Worm (Caenorhabditis elegans) whole organism, young adult: Measurements from ENCODE around the gene C13G3.12.
A peak's percentile ranks its signal among the peaks of the same experiment; 100 is the strongest.

Source experiments
- B0261.1 ChIP-seq: sonication (generic microtip); optimal IDR thresholded peaks from 2 replicates; lab custom pipeline; 2016; ENCODE audit warnings: mild to moderate bottlenecking, missing genetic modification characterization, moderate library complexity, missing compliant biosample characterization
- C17E4.6 ChIP-seq: fragments of 200-800 bp; sonication (Bioruptor generic); IDR thresholded peaks from 2 replicates; pipeline ENCODE4 v1.3.6; 2022; ENCODE audit warnings: missing genetic modification reagents, missing genetic modification characterization, missing compliant biosample characterization
- D2030.7 ChIP-seq: fragments of 200-800 bp; sonication (Bioruptor generic); IDR thresholded peaks from 2 replicates; pipeline ENCODE4 v1.3.6; 2022; ENCODE audit warnings: missing genetic modification reagents, missing genetic modification characterization, missing compliant biosample characterization
- F22D6.2 ChIP-seq: sonication (generic microtip); optimal IDR thresholded peaks from 2 replicates; lab custom pipeline; 2016; ENCODE audit warnings: mild to moderate bottlenecking, missing genetic modification characterization, missing compliant biosample characterization
- F23B12.7 ChIP-seq: sonication (generic microtip); optimal IDR thresholded peaks from 2 replicates; lab custom pipeline; 2017; ENCODE audit warnings: missing genetic modification characterization, mild to moderate bottlenecking, missing compliant biosample characterization, antibody characterized with exemption, moderate library complexity; ENCODE audit not compliant: insufficient read depth
- F37B4.10 ChIP-seq: fragments of 200-800 bp; sonication (Bioruptor generic); IDR thresholded peaks from 2 replicates; pipeline ENCODE4 v1.3.6; 2022; ENCODE audit warnings: missing genetic modification characterization, missing compliant biosample characterization
- F49E8.2 ChIP-seq: sonication (generic microtip); optimal IDR thresholded peaks from 3 replicates; lab custom pipeline; 2017; ENCODE audit warnings: missing genetic modification characterization, mild to moderate bottlenecking, missing compliant biosample characterization, antibody characterized with exemption, moderate library complexity; ENCODE audit not compliant: insufficient read depth
- F57A8.1 ChIP-seq: fragments of 200-800 bp; sonication (Bioruptor generic); optimal IDR thresholded peaks from 2 replicates; lab custom pipeline; 2018; ENCODE audit warnings: mild to moderate bottlenecking, missing genetic modification characterization, moderate library complexity, missing compliant biosample characterization
- K11D2.4 ChIP-seq: fragments of 200-800 bp; sonication (Bioruptor generic); IDR thresholded peaks from 2 replicates; pipeline ENCODE4 v1.3.6; 2022; ENCODE audit warnings: missing genetic modification reagents, missing genetic modification characterization, missing compliant biosample characterization
- K12H6.12 ChIP-seq: fragments of 200-800 bp; sonication (Bioruptor generic); optimal IDR thresholded peaks from 2 replicates; lab custom pipeline; 2018; ENCODE audit warnings: mild to moderate bottlenecking, missing genetic modification characterization, missing compliant biosample characterization
- T26A5.8 ChIP-seq: sonication (generic microtip); optimal IDR thresholded peaks from 2 replicates; lab custom pipeline; 2016; ENCODE audit warnings: missing genetic modification characterization, missing compliant biosample characterization
- Y67H2A.10 ChIP-seq: fragments of 200-800 bp; sonication (Bioruptor generic); conservative IDR thresholded peaks from 2 replicates; pipeline ENCODE4 v1.3.6; 2022; ENCODE audit warnings: missing genetic modification reagents, missing genetic modification characterization, missing compliant biosample characterization
- Y79H2A.3 ChIP-seq: fragments of 200-800 bp; sonication (Bioruptor generic); conservative IDR thresholded peaks from 2 replicates; pipeline ENCODE4 v1.3.6; 2022; ENCODE audit warnings: missing genetic modification reagents, missing genetic modification characterization, missing compliant biosample characterization
- akir-1 ChIP-seq: fragments of 200-800 bp; sonication (Bioruptor generic); optimal IDR thresholded peaks from 2 replicates; lab custom pipeline; 2018; ENCODE audit warnings: mild to moderate bottlenecking, missing genetic modification characterization, moderate library complexity, missing compliant biosample characterization
- aptf-2 ChIP-seq: fragments of 200-800 bp; sonication (Bioruptor generic); conservative IDR thresholded peaks from 2 replicates; pipeline ENCODE4 v1.3.6; 2022; ENCODE audit warnings: missing genetic modification reagents, missing genetic modification characterization, missing compliant biosample characterization
- athp-1 ChIP-seq: sonication (generic microtip); optimal IDR thresholded peaks from 2 replicates; lab custom pipeline; 2017; ENCODE audit warnings: mild to moderate bottlenecking, missing genetic modification characterization, missing compliant biosample characterization
- attf-3 ChIP-seq: fragments of 200-800 bp; sonication (Bioruptor generic); conservative IDR thresholded peaks from 2 replicates; pipeline ENCODE4 v1.3.6; 2022; ENCODE audit warnings: missing genetic modification reagents, missing genetic modification characterization, missing compliant biosample characterization
- attf-5 ChIP-seq: fragments of 200-800 bp; sonication (Bioruptor generic); optimal IDR thresholded peaks from 2 replicates; lab custom pipeline; 2018; ENCODE audit warnings: mild to moderate bottlenecking, missing genetic modification characterization, missing compliant biosample characterization
- bed-2 ChIP-seq: fragments of 200-800 bp; sonication (Bioruptor generic); IDR thresholded peaks from 2 replicates; pipeline ENCODE4 v1.3.6; 2022; ENCODE audit warnings: missing genetic modification reagents, missing genetic modification characterization, missing compliant biosample characterization
- ccch-3 ChIP-seq: fragments of 200-800 bp; sonication (Bioruptor generic); optimal IDR thresholded peaks from 2 replicates; lab custom pipeline; 2018; ENCODE audit warnings: mild to moderate bottlenecking, missing genetic modification characterization, missing compliant biosample characterization
- ceh-100 ChIP-seq: fragments of 200-800 bp; sonication (Bioruptor generic); IDR thresholded peaks from 2 replicates; pipeline ENCODE4 v1.3.6; 2022; ENCODE audit warnings: missing genetic modification reagents, missing genetic modification characterization, missing compliant biosample characterization
- ceh-27 ChIP-seq: fragments of 200-800 bp; sonication (Bioruptor generic); optimal IDR thresholded peaks from 2 replicates; lab custom pipeline; 2018; ENCODE audit warnings: mild to moderate bottlenecking, missing genetic modification characterization, moderate library complexity, missing compliant biosample characterization
- ceh-40 ChIP-seq: fragments of 200-800 bp; sonication (Bioruptor generic); IDR thresholded peaks from 2 replicates; pipeline ENCODE4 v1.3.6; 2022; ENCODE audit warnings: missing genetic modification characterization, missing compliant biosample characterization
- ceh-79 ChIP-seq: sonication (generic microtip); optimal IDR thresholded peaks from 2 replicates; lab custom pipeline; 2017; ENCODE audit warnings: mild to moderate bottlenecking, missing genetic modification characterization, missing compliant biosample characterization
- efl-1 ChIP-seq: fragments of 150-350 bp; optimal IDR thresholded peaks from 2 replicates; lab custom pipeline; 2014; ENCODE audit warnings: missing biosample characterization, missing genetic modification reagents, missing genetic modification characterization
- egrh-3 ChIP-seq: fragments of 200-800 bp; sonication (Bioruptor generic); IDR thresholded peaks from 2 replicates; pipeline ENCODE4 v1.3.6; 2022; ENCODE audit warnings: missing genetic modification reagents, missing genetic modification characterization, missing compliant biosample characterization
- ekl-4 ChIP-seq: fragments of 200-800 bp; sonication (Bioruptor generic); IDR thresholded peaks from 2 replicates; pipeline ENCODE4 v1.3.6; 2022; ENCODE audit warnings: missing genetic modification reagents, missing genetic modification characterization, missing compliant biosample characterization
- fkh-3 ChIP-seq: sonication (generic microtip); optimal IDR thresholded peaks from 2 replicates; lab custom pipeline; 2016; ENCODE audit warnings: mild to moderate bottlenecking, missing genetic modification characterization, missing compliant biosample characterization
- hrde-1 ChIP-seq: sonication (generic microtip); optimal IDR thresholded peaks from 2 replicates; lab custom pipeline; 2016; ENCODE audit warnings: missing genetic modification characterization, mild to moderate bottlenecking, missing compliant biosample characterization, moderate library complexity, missing genotype, missing genetic modification reagents, borderline replicate concordance
- let-607 ChIP-seq, 2 experiments: fragments of 200-800 bp in 1 of 2; sonication (Bioruptor generic) in 1 of 2; sonication (generic microtip) in 1 of 2; optimal IDR thresholded peaks; 2 replicates each; lab custom pipeline; 2016 to 2018; ENCODE audit warnings: mild to moderate bottlenecking in 2 of 2, missing compliant biosample characterization in 2 of 2, missing genetic modification characterization in 2 of 2, moderate library complexity in 2 of 2, missing genotype in 1 of 2
- lin-35 ChIP-seq, 3 experiments: fragments of 150-350 bp in 2 of 3; sonication (generic microtip) in 1 of 3; optimal IDR thresholded peaks; 2 replicates each; lab custom pipeline; 2014 to 2018; ENCODE audit warnings: missing biosample characterization in 3 of 3, missing genetic modification characterization in 3 of 3, missing genetic modification reagents in 3 of 3
- lin-40 ChIP-seq: sonication (generic microtip); optimal IDR thresholded peaks from 2 replicates; lab custom pipeline; 2016; ENCODE audit warnings: missing genetic modification characterization, mild to moderate bottlenecking, missing compliant biosample characterization, missing genotype, missing genetic modification reagents
- lir-1 ChIP-seq: fragments of 200-800 bp; sonication (Bioruptor generic); conservative IDR thresholded peaks from 2 replicates; pipeline ENCODE4 v1.3.6; 2022; ENCODE audit warnings: missing genetic modification reagents, missing genetic modification characterization, missing compliant biosample characterization
- madf-10 ChIP-seq: sonication (generic microtip); optimal IDR thresholded peaks from 2 replicates; lab custom pipeline; 2016; ENCODE audit warnings: mild to moderate bottlenecking, missing genetic modification characterization, missing compliant biosample characterization
- madf-6 ChIP-seq: fragments of 200-800 bp; sonication (Bioruptor generic); IDR thresholded peaks from 2 replicates; pipeline ENCODE4 v1.3.6; 2022; ENCODE audit warnings: missing genetic modification reagents, missing genetic modification characterization, missing compliant biosample characterization
- mcd-1 ChIP-seq: fragments of 200-800 bp; sonication (Bioruptor generic); IDR thresholded peaks from 2 replicates; pipeline ENCODE4 v1.3.6; 2022; ENCODE audit warnings: missing genetic modification reagents, missing genetic modification characterization, missing compliant biosample characterization
- nhr-27 ChIP-seq: fragments of 200-800 bp; sonication (Bioruptor generic); optimal IDR thresholded peaks from 2 replicates; lab custom pipeline; 2018; ENCODE audit warnings: mild to moderate bottlenecking, missing genetic modification characterization, moderate library complexity, missing compliant biosample characterization
- nhr-80 ChIP-seq: sonication (generic microtip); optimal IDR thresholded peaks from 2 replicates; lab custom pipeline; 2016; ENCODE audit warnings: missing genetic modification characterization, missing compliant biosample characterization
- pbrm-1 ChIP-seq: fragments of 200-800 bp; sonication (Bioruptor generic); IDR thresholded peaks from 2 replicates; pipeline ENCODE4 v1.3.6; 2022; ENCODE audit warnings: missing genetic modification reagents, missing genetic modification characterization, missing compliant biosample characterization
- rcor-1 ChIP-seq: fragments of 200-800 bp; sonication (Bioruptor generic); IDR thresholded peaks from 2 replicates; pipeline ENCODE4 v1.3.6; 2022; ENCODE audit warnings: missing genetic modification reagents, missing genetic modification characterization, missing compliant biosample characterization
- repo-1 ChIP-seq: sonication (generic microtip); optimal IDR thresholded peaks from 2 replicates; lab custom pipeline; 2017; ENCODE audit warnings: mild to moderate bottlenecking, missing genetic modification characterization, missing compliant biosample characterization
- tbp1 ChIP-seq: fragments of 200-800 bp; sonication (Bioruptor generic); optimal IDR thresholded peaks from 2 replicates; lab custom pipeline; 2018; ENCODE audit warnings: mild to moderate bottlenecking, missing genetic modification characterization, missing compliant biosample characterization
- tlf-1 ChIP-seq: fragments of 200-800 bp; sonication (Bioruptor generic); optimal IDR thresholded peaks from 2 replicates; lab custom pipeline; 2018; ENCODE audit warnings: mild to moderate bottlenecking, missing genetic modification characterization, missing compliant biosample characterization
- ztf-18 ChIP-seq: sonication (generic microtip); optimal IDR thresholded peaks from 2 replicates; lab custom pipeline; 2016; ENCODE audit warnings: missing genotype, mild to moderate bottlenecking, missing genetic modification characterization, missing compliant biosample characterization
- ztf-28 ChIP-seq: fragments of 200-800 bp; sonication (Bioruptor generic); IDR thresholded peaks from 2 replicates; pipeline ENCODE4 v1.3.6; 2022; ENCODE audit warnings: missing genetic modification reagents, missing genetic modification characterization, missing compliant biosample characterization
- ztf-6 ChIP-seq: fragments of 200-800 bp; sonication (Bioruptor generic); IDR thresholded peaks from 2 replicates; pipeline ENCODE4 v1.3.6; 2022; ENCODE audit warnings: missing genetic modification reagents, missing genetic modification characterization, missing compliant biosample characterization

Gene C13G3.12

DNA sequence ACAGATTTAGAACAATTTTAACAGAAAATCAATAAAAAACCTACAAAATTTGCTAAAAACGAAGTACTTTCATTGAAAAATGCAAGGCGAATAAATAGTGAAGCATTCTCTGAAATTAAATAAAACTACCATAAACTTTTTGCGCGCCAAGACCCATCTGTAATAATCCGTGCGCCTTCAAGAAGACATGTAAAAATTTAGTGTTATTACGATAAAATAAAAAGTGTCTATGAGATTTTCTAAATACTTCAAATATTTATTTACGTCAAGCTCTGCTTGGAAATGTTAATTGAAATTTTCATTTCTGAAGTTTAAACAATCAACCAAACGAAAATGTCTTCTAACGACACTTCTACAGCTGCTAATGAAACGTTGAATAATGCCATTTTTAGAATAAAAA is 17.3 kb upstream of the C13G3.12 start, which contains the start of gene C45B11.9:
TSS of gene C45B11.9 (plus strand) at position 301 of the 400 bp plus-strand sequence.
- no peak for TF ChIP-seq fkh-3 (tag; lab: Kevin White, UChicago)
- no peak for TF ChIP-seq madf-6
- TF ChIP-seq B0261.1 (tag; lab: Kevin White, UChicago), result no peak
- TF ChIP-seq efl-1, result no peak
- TF ChIP-seq aptf-2, result no peak
- TF ChIP-seq Y79H2A.3, result no peak
- no peak for TF ChIP-seq ztf-6 (GFP tag; lab: Robert Waterston, UW)
- no peak for TF ChIP-seq tlf-1
- no peak for TF ChIP-seq egrh-3 (GFP tag; lab: Robert Waterston, UW)
- TF ChIP-seq K11D2.4 (GFP tag; lab: Robert Waterston, UW), result no peak
- no peak for TF ChIP-seq repo-1 (tag; lab: Kevin White, UChicago)
- TF ChIP-seq nhr-27 (tag; lab: Kevin White, UChicago), result no peak

DNA sequence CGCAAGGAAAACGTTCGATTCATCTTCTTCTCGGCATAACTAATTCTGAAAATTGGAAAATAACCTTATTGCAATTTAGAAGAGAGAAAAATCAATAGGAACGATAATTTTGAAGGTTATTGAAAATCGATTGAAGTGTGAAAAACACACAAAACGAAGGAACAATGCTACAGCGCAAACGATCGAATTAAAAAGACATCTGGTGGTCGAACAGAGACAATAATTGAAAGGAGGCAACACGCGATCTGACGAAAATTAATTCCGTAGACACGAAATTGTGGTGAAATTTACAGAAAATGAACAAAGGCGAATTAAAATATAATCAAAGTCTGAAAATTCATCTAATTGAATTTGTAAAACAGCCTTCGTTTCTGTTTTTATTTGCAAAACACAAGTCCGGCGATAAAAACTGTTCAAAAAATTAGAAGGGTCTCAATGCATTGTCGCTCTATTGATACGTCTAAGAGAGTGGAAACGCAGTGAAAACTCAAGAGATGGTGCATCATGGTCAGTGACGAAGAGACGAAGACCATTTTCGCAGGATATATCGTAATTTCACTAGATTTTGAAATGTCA is 16.8 kb upstream of the C13G3.12 start, which contains the start of gene pak-2:
TSS of gene pak-2 (minus strand) at position 51 of the 576 bp plus-strand sequence.
- TF ChIP-seq akir-1 (GFP tag; lab: Kevin White, UChicago), result peak; percentile 64
- TF ChIP-seq ceh-100, result peak; percentile 96
- TF ChIP-seq F37B4.10 (GFP tag; lab: Robert Waterston, UW), result no peak
- peak; percentile 26 for TF ChIP-seq F49E8.2
- peak; percentile 59 for TF ChIP-seq nhr-80 (tag; lab: Kevin White, UChicago)
- TF ChIP-seq athp-1 (tag; lab: Kevin White, UChicago), result no peak
- TF ChIP-seq lin-35 (GFP tag; optimal IDR thresholded peaks at IDR 0.05; lab: Kevin White, UChicago), result peak in 1 of 3 experiments; percentile 42
- peak; percentile 12 for TF ChIP-seq efl-1
- no peak for TF ChIP-seq ekl-4
- no peak for TF ChIP-seq C17E4.6 (GFP tag; lab: Robert Waterston, UW)
- TF ChIP-seq F22D6.2, result no peak
- peak; percentile 84 for TF ChIP-seq K12H6.12 (tag; lab: Kevin White, UChicago)
- peak; percentile 51; the same call in 1 of the 2 replicates for TF ChIP-seq attf-3 (GFP tag; lab: Robert Waterston, UW)
- peak; percentile 58 for TF ChIP-seq madf-10 (tag; lab: Kevin White, UChicago)
- peak; percentile 88 for TF ChIP-seq mcd-1
- no peak for TF ChIP-seq F57A8.1
- TF ChIP-seq rcor-1 (GFP tag; lab: Robert Waterston, UW), result 0 out of 2 replicates have a peak, but pooled peaks have one; percentile 32
- TF ChIP-seq ztf-18 (tag; lab: Kevin White, UChicago), result peak; percentile 49
- TF ChIP-seq ccch-3 (GFP tag; lab: Kevin White, UChicago), result peak; percentile 73
- no peak for TF ChIP-seq ceh-40
- TF ChIP-seq lin-40 (tag; lab: Kevin White, UChicago), result peak; percentile 63
- peak in 1 of 2 experiments; percentile 3 for TF ChIP-seq let-607 (tag; optimal IDR thresholded peaks at IDR 0.05; lab: Kevin White, UChicago)
- no peak for TF ChIP-seq Y67H2A.10 (GFP tag; lab: Robert Waterston, UW)
- TF ChIP-seq pbrm-1 (GFP tag; lab: Robert Waterston, UW), result peak; percentile 54; the same call in 1 of the 2 replicates
- no peak for TF ChIP-seq ztf-28
- 0 out of 2 replicates have a peak, but pooled peaks have one; percentile 69 for TF ChIP-seq bed-2 (GFP tag; lab: Robert Waterston, UW)
- TF ChIP-seq F23B12.7 (tag; lab: Kevin White, UChicago), result peak; percentile 86
- TF ChIP-seq nhr-27 (tag; lab: Kevin White, UChicago), result no peak
- TF ChIP-seq repo-1 (tag; lab: Kevin White, UChicago), result no peak
- TF ChIP-seq lir-1, result no peak
- TF ChIP-seq aptf-2, result 0 out of 2 replicates have a peak, but pooled peaks have one; percentile 36
- TF ChIP-seq D2030.7 (GFP tag; lab: Robert Waterston, UW), result 0 out of 2 replicates have a peak, but pooled peaks have one; percentile 23
- TF ChIP-seq ceh-27 (GFP tag; lab: Kevin White, UChicago), result peak; percentile 84
- TF ChIP-seq tbp1 (GFP tag; lab: Kevin White, UChicago), result peak; percentile 30
- no peak for TF ChIP-seq T26A5.8 (tag; lab: Kevin White, UChicago)
- TF ChIP-seq ceh-79 (tag; lab: Kevin White, UChicago), result no peak
- no peak for TF ChIP-seq hrde-1
- peak; percentile 83 for TF ChIP-seq attf-5
